Fruit fly (Drosophila melanogaster) whole organism, embryonic: ENCODE data around the gene CG13640.

ENCODE experiments used
- ATbp ChIP-seq: fragments of 200-800 bp; sonication (Bioruptor generic); optimal IDR thresholded peaks from 2 replicates; lab custom pipeline; 2017; ENCODE audit warnings: missing biosample characterization, mild to moderate bottlenecking, missing genetic modification characterization, missing genetic modification reagents
- Atf3 ChIP-seq: fragments of 200-800 bp; sonication (Bioruptor generic); optimal IDR thresholded peaks from 3 replicates; lab custom pipeline; 2016; ENCODE audit warnings: missing biosample characterization, missing genetic modification characterization
- Blimp-1 ChIP-seq: fragments of 200-800 bp; sonication (Bioruptor generic); optimal IDR thresholded peaks from 3 replicates; lab custom pipeline; 2018; ENCODE audit warnings: missing biosample characterization, missing genetic modification characterization, mild to moderate bottlenecking, moderate library complexity, missing genetic modification reagents
- CG10267 ChIP-seq: fragments of 200-800 bp; sonication (Bioruptor generic); optimal IDR thresholded peaks from 2 replicates; lab custom pipeline; 2018; ENCODE audit warnings: missing biosample characterization, mild to moderate bottlenecking, missing genetic modification characterization, moderate library complexity
- CG10431 ChIP-seq: fragments of 200-800 bp; sonication (Bioruptor generic); optimal IDR thresholded peaks from 3 replicates; lab custom pipeline; 2018; ENCODE audit warnings: missing biosample characterization, mild to moderate bottlenecking, missing genetic modification characterization
- CG11723 ChIP-seq: fragments of 200-800 bp; sonication (Bioruptor generic); optimal IDR thresholded peaks from 2 replicates; lab custom pipeline; 2017; ENCODE audit warnings: missing biosample characterization, mild to moderate bottlenecking, missing genetic modification characterization
- CG1233 ChIP-seq: fragments of 200-800 bp; sonication (Bioruptor generic); optimal IDR thresholded peaks from 4 replicates; lab custom pipeline; 2018; ENCODE audit warnings: missing biosample characterization, mild to moderate bottlenecking, missing genetic modification characterization
- CG12942 ChIP-seq: fragments of 200-800 bp; sonication (Bioruptor generic); optimal IDR thresholded peaks from 3 replicates; lab custom pipeline; 2016; ENCODE audit warnings: missing biosample characterization, missing genetic modification characterization
- CG13424 ChIP-seq: fragments of 200-800 bp; sonication (Bioruptor generic); optimal IDR thresholded peaks from 2 replicates; lab custom pipeline; 2019; ENCODE audit warnings: missing biosample characterization, mild to moderate bottlenecking, missing genetic modification characterization, moderate library complexity
- CG14014 ChIP-seq: fragments of 200-800 bp; sonication (Bioruptor generic); IDR thresholded peaks from 2 replicates; pipeline ENCODE4 v1.3.6; 2022; ENCODE audit warnings: missing biosample characterization, missing genetic modification characterization
- CG1603 ChIP-seq: fragments of 200-800 bp; sonication (Bioruptor generic); optimal IDR thresholded peaks from 2 replicates; lab custom pipeline; 2019; ENCODE audit warnings: missing biosample characterization, mild to moderate bottlenecking, missing genetic modification characterization, moderate library complexity
- CG2875 ChIP-seq: fragments of 200-800 bp; sonication (Bioruptor generic); optimal IDR thresholded peaks from 2 replicates; lab custom pipeline; 2017; ENCODE audit warnings: missing biosample characterization, mild to moderate bottlenecking, missing genetic modification characterization, missing genetic modification reagents
- CG3065 ChIP-seq: fragments of 200-800 bp; sonication (Bioruptor generic); optimal IDR thresholded peaks from 2 replicates; lab custom pipeline; 2016; ENCODE audit warnings: missing biosample characterization, missing genetic modification characterization
- CG3163 ChIP-seq: fragments of 200-800 bp; sonication (Bioruptor generic); optimal IDR thresholded peaks from 3 replicates; lab custom pipeline; 2016; ENCODE audit warnings: missing biosample characterization, missing genetic modification characterization
- CG33213 ChIP-seq: fragments of 200-800 bp; sonication (Bioruptor generic); optimal IDR thresholded peaks from 3 replicates; lab custom pipeline; 2016; ENCODE audit warnings: missing biosample characterization, missing genetic modification characterization
- CG4707 ChIP-seq: fragments of 200-800 bp; sonication (Bioruptor generic); optimal IDR thresholded peaks from 2 replicates; lab custom pipeline; 2018; ENCODE audit warnings: missing biosample characterization, mild to moderate bottlenecking, missing genetic modification characterization, moderate library complexity
- CG6175 ChIP-seq: fragments of 200-800 bp; sonication (Bioruptor generic); IDR thresholded peaks from 3 replicates; pipeline ENCODE4 v1.3.6; 2022; ENCODE audit warnings: missing biosample characterization, missing genetic modification characterization
- CG6272 ChIP-seq: fragments of 200-800 bp; sonication (Bioruptor generic); IDR thresholded peaks from 2 replicates; pipeline ENCODE4 v1.3.6; 2022; ENCODE audit warnings: missing biosample characterization, missing genetic modification characterization
- CG7839 ChIP-seq: fragments of 200-800 bp; sonication (Bioruptor generic); optimal IDR thresholded peaks from 3 replicates; lab custom pipeline; 2018; ENCODE audit warnings: missing biosample characterization, mild to moderate bottlenecking, missing genetic modification characterization, moderate library complexity
- CG8765 ChIP-seq: fragments of 200-800 bp; sonication (Bioruptor generic); IDR thresholded peaks from 2 replicates; pipeline ENCODE4 v1.3.6; 2022; ENCODE audit warnings: missing biosample characterization, missing genetic modification characterization
- D19B ChIP-seq: fragments of 200-800 bp; sonication (Bioruptor generic); optimal IDR thresholded peaks from 2 replicates; lab custom pipeline; 2017; ENCODE audit warnings: missing biosample characterization, mild to moderate bottlenecking, missing genetic modification characterization
- Dad ChIP-seq: fragments of 200-800 bp; sonication (Bioruptor generic); optimal IDR thresholded peaks from 3 replicates; lab custom pipeline; 2016; ENCODE audit warnings: missing biosample characterization, missing genetic modification characterization
- Fer2 ChIP-seq: fragments of 200-800 bp; sonication (Bioruptor generic); optimal IDR thresholded peaks from 2 replicates; lab custom pipeline; 2018; ENCODE audit warnings: missing biosample characterization, mild to moderate bottlenecking, missing genetic modification characterization, moderate library complexity
- Fer3 ChIP-seq: fragments of 200-800 bp; sonication (Bioruptor generic); optimal IDR thresholded peaks from 2 replicates; lab custom pipeline; 2018; ENCODE audit warnings: missing biosample characterization, mild to moderate bottlenecking, missing genetic modification characterization, moderate library complexity
- MESR4 ChIP-seq: fragments of 200-800 bp; sonication (Bioruptor generic); optimal IDR thresholded peaks from 2 replicates; lab custom pipeline; 2018; ENCODE audit warnings: missing biosample characterization, mild to moderate bottlenecking, missing genetic modification characterization, moderate library complexity
- Mad ChIP-seq: fragments of 200-800 bp; sonication (Bioruptor generic); optimal IDR thresholded peaks from 2 replicates; lab custom pipeline; 2016; ENCODE audit warnings: missing biosample characterization, missing genetic modification characterization
- Mes4 ChIP-seq: fragments of 200-800 bp; sonication (Bioruptor generic); optimal IDR thresholded peaks from 2 replicates; lab custom pipeline; 2016; ENCODE audit warnings: missing biosample characterization, missing genetic modification characterization
- Sox102F ChIP-seq: fragments of 200-800 bp; sonication (Bioruptor generic); optimal IDR thresholded peaks from 2 replicates; lab custom pipeline; 2018; ENCODE audit warnings: missing biosample characterization, mild to moderate bottlenecking, missing genetic modification characterization, moderate library complexity
- Sry-δ ChIP-seq: fragments of 200-800 bp; sonication (Bioruptor generic); optimal IDR thresholded peaks from 2 replicates; lab custom pipeline; 2016; ENCODE audit warnings: missing biosample characterization, missing genetic modification characterization
- Tbp ChIP-seq: fragments of >200 bp; optimal IDR thresholded peaks from 2 replicates; lab custom pipeline; 2018; ENCODE audit warnings: missing biosample characterization, missing genetic modification characterization
- bowl ChIP-seq: fragments of 200-800 bp; sonication (Bioruptor generic); IDR thresholded peaks from 2 replicates; pipeline ENCODE4 v1.3.6; 2022; ENCODE audit warnings: missing biosample characterization, missing genetic modification characterization
- cad ChIP-seq: fragments of >200 bp; optimal IDR thresholded peaks from 2 replicates; lab custom pipeline; 2017; ENCODE audit warnings: missing biosample characterization, missing genetic modification characterization
- dimm ChIP-seq: fragments of 200-800 bp; sonication (Bioruptor generic); IDR thresholded peaks from 2 replicates; pipeline ENCODE4 v1.3.6; 2022; ENCODE audit warnings: missing biosample characterization, missing genetic modification characterization
- ewg ChIP-seq: fragments of 200-800 bp; sonication (Bioruptor generic); optimal IDR thresholded peaks from 3 replicates; lab custom pipeline; 2017; ENCODE audit warnings: mild to moderate bottlenecking, missing biosample characterization, missing genetic modification reagents, missing genetic modification characterization
- ftz-f1 ChIP-seq: fragments of 200-800 bp; sonication (Bioruptor generic); optimal IDR thresholded peaks from 2 replicates; lab custom pipeline; 2016; ENCODE audit warnings: missing biosample characterization, missing genetic modification characterization
- gem ChIP-seq: fragments of 200-800 bp; sonication (Bioruptor generic); optimal IDR thresholded peaks from 2 replicates; lab custom pipeline; 2019; ENCODE audit warnings: missing biosample characterization, mild to moderate bottlenecking, missing genetic modification characterization, moderate library complexity
- hkb ChIP-seq, 2 experiments: fragments of 200-800 bp in 1 of 2; fragments of >200 bp in 1 of 2; sonication (Bioruptor generic) in 1 of 2; IDR thresholded peaks in 1 of 2; optimal IDR thresholded peaks in 1 of 2; 2 replicates each; pipeline versions ENCODE4 v1.3.6 to Lab custom; 2017 to 2022; ENCODE audit warnings: missing biosample characterization in 1 of 2, missing genetic modification characterization in 1 of 2
- hth ChIP-seq: fragments of >200 bp; optimal IDR thresholded peaks from 2 replicates; lab custom pipeline; 2017; ENCODE audit warnings: inconsistent platforms
- insv ChIP-seq, 2 experiments: fragments of 200-800 bp; sonication (Bioruptor generic); optimal IDR thresholded peaks; 3 replicates each; lab custom pipeline; 2016 to 2018; ENCODE audit warnings: missing biosample characterization in 2 of 2, missing genetic modification characterization in 2 of 2
- jigr1 ChIP-seq: fragments of 200-800 bp; sonication (Bioruptor generic); IDR thresholded peaks from 3 replicates; pipeline ENCODE4 v1.3.6; 2022; ENCODE audit warnings: missing biosample characterization, missing genetic modification characterization
- lola ChIP-seq, 3 experiments: fragments of >200 bp in 2 of 3; fragments of 200-800 bp in 1 of 3; sonication (Bioruptor generic) in 1 of 3; optimal IDR thresholded peaks; 2 replicates each; lab custom pipeline; 2017 to 2019; ENCODE audit warnings: missing biosample characterization in 3 of 3, missing genetic modification characterization in 3 of 3, mild to moderate bottlenecking in 1 of 3, moderate library complexity in 1 of 3
- nerfin-2 ChIP-seq: fragments of 200-800 bp; sonication (Bioruptor generic); IDR thresholded peaks from 2 replicates; pipeline ENCODE4 v1.3.6; 2022; ENCODE audit warnings: missing biosample characterization, missing genetic modification characterization; ENCODE audit not compliant: partially characterized antibody
- phol ChIP-seq: fragments of 200-800 bp; sonication (Bioruptor generic); optimal IDR thresholded peaks from 3 replicates; lab custom pipeline; 2018; ENCODE audit warnings: missing biosample characterization, mild to moderate bottlenecking, missing genetic modification characterization, moderate library complexity
- ranshi ChIP-seq: fragments of 200-800 bp; sonication (Bioruptor generic); IDR thresholded peaks from 2 replicates; pipeline ENCODE4 v1.3.6; 2022; ENCODE audit warnings: missing biosample characterization, missing genetic modification characterization
- slp2 ChIP-seq: fragments of 200-800 bp; sonication (Bioruptor generic); optimal IDR thresholded peaks from 2 replicates; lab custom pipeline; 2016; ENCODE audit warnings: missing biosample characterization, missing genetic modification characterization
- sr ChIP-seq: fragments of 200-800 bp; sonication (Bioruptor generic); IDR thresholded peaks from 3 replicates; pipeline ENCODE4 v1.3.6; 2022; ENCODE audit warnings: missing biosample characterization, missing genetic modification characterization
- tna ChIP-seq: fragments of 200-800 bp; sonication (Bioruptor generic); IDR thresholded peaks from 2 replicates; pipeline ENCODE4 v1.3.6; 2022; ENCODE audit warnings: missing biosample characterization, missing genetic modification characterization; ENCODE audit not compliant: partially characterized antibody
- vvl ChIP-seq: fragments of 200-800 bp; sonication (Bioruptor generic); IDR thresholded peaks from 2 replicates; pipeline ENCODE4 v1.3.6; 2022; ENCODE audit warnings: missing biosample characterization, missing genetic modification characterization
- wor ChIP-seq: fragments of 200-800 bp; sonication (Bioruptor generic); IDR thresholded peaks from 2 replicates; pipeline ENCODE4 v1.3.6; 2022; ENCODE audit warnings: missing biosample characterization, missing genetic modification characterization
- zen2 ChIP-seq: fragments of 200-800 bp; sonication (Bioruptor generic); IDR thresholded peaks from 3 replicates; pipeline ENCODE4 v1.3.6; 2022; ENCODE audit warnings: missing biosample characterization, missing genetic modification characterization; ENCODE audit not compliant: partially characterized antibody
- zfh2 ChIP-seq: fragments of 200-800 bp; sonication (Bioruptor generic); optimal IDR thresholded peaks from 2 replicates; lab custom pipeline; 2016; ENCODE audit warnings: missing biosample characterization, missing genetic modification characterization

CG13640 gene

DNA sequence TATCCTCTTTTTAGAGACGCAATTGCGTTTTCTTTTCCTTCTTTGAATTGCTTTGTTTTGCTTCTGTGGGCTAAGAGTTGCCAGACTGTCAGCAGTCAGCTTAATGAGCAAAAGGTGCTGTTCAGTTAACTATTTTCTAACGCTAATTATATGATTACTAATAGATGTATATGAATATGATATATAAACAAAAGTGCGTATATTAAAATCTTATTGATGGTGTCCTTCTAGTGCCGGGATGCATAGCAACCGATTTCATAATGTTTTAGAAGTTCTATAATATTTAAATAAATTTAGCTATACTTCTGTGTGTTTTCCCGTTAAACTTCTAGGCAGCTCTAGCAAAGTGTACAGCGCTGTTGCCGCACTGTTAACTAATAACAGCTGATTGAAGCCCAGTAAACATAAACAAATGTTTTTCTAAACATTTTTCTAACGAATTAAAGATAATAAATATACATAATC, 32.0 kb downstream of the CG13640 start, which contains the start of the genes Kaz and CG43273 (continued):
- TF ChIP-seq CG4707 (GFP tag; lab: Kevin White, UChicago) (no peak), CG33213 (no peak), Mes4 (no peak), CG14014 (GFP tag; lab: Robert Waterston, UW) (peak; percentile 60; the same call in 1 of the 2 replicates), zfh2 (GFP tag; lab: Kevin White, UChicago) (peak; percentile 20), vvl (peak; percentile 69), CG1233 (GFP tag; lab: Kevin White, UChicago) (peak; percentile 22), CG3163 (GFP tag; lab: Kevin White, UChicago) (no peak), slp2 (no peak), ATbp (GFP tag; lab: Kevin White, UChicago) (no peak), ftz-f1 (no peak), bowl (GFP tag; lab: Robert Waterston, UW) (no peak), CG1603 (tag; lab: Kevin White, UChicago) (no peak), hkb (optimal IDR thresholded peaks at IDR 0.05; lab: Kevin White, UChicago) (no peak), hkb (GFP tag; IDR thresholded peaks at IDR 0.05; lab: Robert Waterston, UW) (no peak), sr (GFP tag; lab: Robert Waterston, UW) (no peak), hth (no peak), tna (GFP tag; lab: Robert Waterston, UW) (no peak), dimm (GFP tag; lab: Robert Waterston, UW) (no peak), CG3065 (GFP tag; lab: Kevin White, UChicago) (no peak), Dad (GFP tag; lab: Kevin White, UChicago) (no peak), Fer2 (peak; percentile 39), wor (GFP tag; lab: Robert Waterston, UW) (no peak), lola (GFP tag; optimal IDR thresholded peaks at IDR 0.05; lab: Kevin White, UChicago) (peak in 1 of 3 experiments; percentile 65), CG11723 (GFP tag; lab: Kevin White, UChicago) (no peak), Mad (GFP tag; lab: Kevin White, UChicago) (peak; percentile 36), CG6175 (GFP tag; lab: Robert Waterston, UW) (no peak), cad (GFP tag; lab: Kevin White, UChicago) (no peak), CG6272 (peak; percentile 40; the same call in 1 of the 2 replicates), ranshi (GFP tag; lab: Robert Waterston, UW) (no peak), phol (tag; lab: Kevin White, UChicago) (peak; percentile 76), Blimp-1 (no peak), CG2875 (GFP tag; lab: Kevin White, UChicago) (no peak), gem (tag; lab: Kevin White, UChicago) (no peak), jigr1 (GFP tag; lab: Robert Waterston, UW) (no peak), Sry-δ (GFP tag; lab: Kevin White, UChicago) (no peak), Fer3 (tag; lab: Kevin White, UChicago) (no peak), Sox102F (GFP tag; lab: Kevin White, UChicago) (no peak), insv (GFP tag; optimal IDR thresholded peaks at IDR 0.05; lab: Kevin White, UChicago) (peak in 1 of 2 experiments; percentile 14), Tbp (GFP tag; lab: Kevin White, UChicago) (no peak), CG7839 (tag; lab: Kevin White, UChicago) (no peak), zen2 (GFP tag; lab: Robert Waterston, UW) (no peak), CG8765 (no peak), CG10431 (GFP tag; lab: Kevin White, UChicago) (no peak), CG13424 (tag; lab: Kevin White, UChicago) (peak; percentile 77), D19B (GFP tag; lab: Kevin White, UChicago) (no peak), MESR4 (GFP tag; lab: Kevin White, UChicago) (no peak), Atf3 (GFP tag; lab: Kevin White, UChicago) (no peak), CG10267 (tag; lab: Kevin White, UChicago) (peak; percentile 68), CG12942 (peak; percentile 40), nerfin-2 (no peak), ewg (GFP tag; lab: Kevin White, UChicago) (peak; percentile 54)
